Fruit fly (Drosophila melanogaster) whole organism, pupa: ENCODE data around the gene Arf1.

ENCODE experiments used
- CG10348 ChIP-seq: fragments of 200-800 bp; sonication (Bioruptor generic); IDR thresholded peaks from 2 replicates; pipeline ENCODE4 v1.3.6; 2022; ENCODE audit warnings: missing biosample characterization, missing genetic modification characterization
- CG12605 ChIP-seq: fragments of 200-800 bp; sonication (Bioruptor generic); IDR thresholded peaks from 2 replicates; pipeline ENCODE4 v1.3.6; 2022; ENCODE audit warnings: missing biosample characterization, missing genetic modification characterization
- CG13204 ChIP-seq: fragments of 200-800 bp; sonication (Bioruptor generic); optimal IDR thresholded peaks from 2 replicates; lab custom pipeline; 2018; ENCODE audit warnings: missing biosample characterization, mild to moderate bottlenecking, missing genetic modification characterization, moderate library complexity
- CG14655 ChIP-seq: fragments of 200-800 bp; sonication (Bioruptor generic); optimal IDR thresholded peaks from 3 replicates; lab custom pipeline; 2017; ENCODE audit warnings: mild to moderate bottlenecking, missing biosample characterization, missing genetic modification reagents, missing genetic modification characterization
- CG15710 ChIP-seq: fragments of 200-800 bp; sonication (Bioruptor generic); optimal IDR thresholded peaks from 2 replicates; lab custom pipeline; 2018; ENCODE audit warnings: missing biosample characterization, mild to moderate bottlenecking, missing genetic modification characterization, moderate library complexity
- CG17806 ChIP-seq: fragments of 200-800 bp; sonication (Bioruptor generic); optimal IDR thresholded peaks from 2 replicates; lab custom pipeline; 2018; ENCODE audit warnings: missing biosample characterization, mild to moderate bottlenecking, missing genetic modification characterization, moderate library complexity
- CG32121 ChIP-seq: fragments of 200-800 bp; sonication (Bioruptor generic); IDR thresholded peaks from 2 replicates; pipeline ENCODE4 v1.3.6; 2022; ENCODE audit warnings: missing biosample characterization, missing genetic modification characterization
- CG34367 ChIP-seq: fragments of 200-800 bp; sonication (Bioruptor generic); optimal IDR thresholded peaks from 2 replicates; lab custom pipeline; 2018; ENCODE audit warnings: missing biosample characterization, mild to moderate bottlenecking, missing genetic modification characterization
- CG4496 ChIP-seq: fragments of 200-800 bp; sonication (Bioruptor generic); IDR thresholded peaks from 3 replicates; pipeline ENCODE4 v1.3.6; 2022; ENCODE audit warnings: missing biosample characterization, missing genetic modification characterization
- CG8159 ChIP-seq: fragments of 200-800 bp; sonication (Bioruptor generic); optimal IDR thresholded peaks from 3 replicates; lab custom pipeline; 2018; ENCODE audit warnings: missing biosample characterization, mild to moderate bottlenecking, missing genetic modification characterization, moderate library complexity
- CG8301 ChIP-seq: fragments of 200-800 bp; sonication (Bioruptor generic); optimal IDR thresholded peaks from 2 replicates; lab custom pipeline; 2018; ENCODE audit warnings: missing biosample characterization, mild to moderate bottlenecking, missing genetic modification characterization
- CG9948 ChIP-seq: fragments of 200-800 bp; sonication (Bioruptor generic); optimal IDR thresholded peaks from 2 replicates; lab custom pipeline; 2018; ENCODE audit warnings: missing biosample characterization, mild to moderate bottlenecking, missing genetic modification characterization, moderate library complexity
- D1 ChIP-seq: fragments of 200-800 bp; sonication (Bioruptor generic); optimal IDR thresholded peaks from 2 replicates; lab custom pipeline; 2018; ENCODE audit warnings: missing biosample characterization, mild to moderate bottlenecking, missing genetic modification characterization, moderate library complexity
- EcR ChIP-seq: fragments of 200-800 bp; sonication (Bioruptor generic); optimal IDR thresholded peaks from 3 replicates; lab custom pipeline; 2019; ENCODE audit warnings: missing biosample characterization, missing genetic modification characterization, mild to moderate bottlenecking, moderate library complexity, missing genetic modification reagents
- Ets98B ChIP-seq: fragments of 200-800 bp; sonication (Bioruptor generic); IDR thresholded peaks from 2 replicates; pipeline ENCODE4 v1.3.6; 2022; ENCODE audit warnings: missing biosample characterization, missing genetic modification characterization
- Pif1A ChIP-seq: fragments of 200-800 bp; sonication (Bioruptor generic); optimal IDR thresholded peaks from 3 replicates; lab custom pipeline; 2016; ENCODE audit warnings: missing biosample characterization, missing genetic modification characterization
- Pif1B ChIP-seq: fragments of 200-800 bp; sonication (Bioruptor generic); optimal IDR thresholded peaks from 3 replicates; lab custom pipeline; 2016; ENCODE audit warnings: missing biosample characterization, missing genetic modification characterization
- Snoo ChIP-seq: fragments of 200-800 bp; sonication (Bioruptor generic); optimal IDR thresholded peaks from 3 replicates; lab custom pipeline; 2017; ENCODE audit warnings: missing biosample characterization, mild to moderate bottlenecking, missing genetic modification characterization, inconsistent platforms
- fd96Ca ChIP-seq: fragments of 200-800 bp; sonication (Bioruptor generic); IDR thresholded peaks from 3 replicates; pipeline ENCODE4 v1.3.6; 2022; ENCODE audit warnings: missing biosample characterization, missing genetic modification characterization
- gl ChIP-seq: fragments of 200-800 bp; sonication (Bioruptor generic); optimal IDR thresholded peaks from 2 replicates; lab custom pipeline; 2018; ENCODE audit warnings: missing biosample characterization, mild to moderate bottlenecking, missing genetic modification characterization
- rn ChIP-seq: fragments of 200-800 bp; sonication (Bioruptor generic); IDR thresholded peaks from 2 replicates; pipeline ENCODE4 v1.3.6; 2022; ENCODE audit warnings: missing biosample characterization, missing genetic modification characterization

The Arf1 gene

DNA sequence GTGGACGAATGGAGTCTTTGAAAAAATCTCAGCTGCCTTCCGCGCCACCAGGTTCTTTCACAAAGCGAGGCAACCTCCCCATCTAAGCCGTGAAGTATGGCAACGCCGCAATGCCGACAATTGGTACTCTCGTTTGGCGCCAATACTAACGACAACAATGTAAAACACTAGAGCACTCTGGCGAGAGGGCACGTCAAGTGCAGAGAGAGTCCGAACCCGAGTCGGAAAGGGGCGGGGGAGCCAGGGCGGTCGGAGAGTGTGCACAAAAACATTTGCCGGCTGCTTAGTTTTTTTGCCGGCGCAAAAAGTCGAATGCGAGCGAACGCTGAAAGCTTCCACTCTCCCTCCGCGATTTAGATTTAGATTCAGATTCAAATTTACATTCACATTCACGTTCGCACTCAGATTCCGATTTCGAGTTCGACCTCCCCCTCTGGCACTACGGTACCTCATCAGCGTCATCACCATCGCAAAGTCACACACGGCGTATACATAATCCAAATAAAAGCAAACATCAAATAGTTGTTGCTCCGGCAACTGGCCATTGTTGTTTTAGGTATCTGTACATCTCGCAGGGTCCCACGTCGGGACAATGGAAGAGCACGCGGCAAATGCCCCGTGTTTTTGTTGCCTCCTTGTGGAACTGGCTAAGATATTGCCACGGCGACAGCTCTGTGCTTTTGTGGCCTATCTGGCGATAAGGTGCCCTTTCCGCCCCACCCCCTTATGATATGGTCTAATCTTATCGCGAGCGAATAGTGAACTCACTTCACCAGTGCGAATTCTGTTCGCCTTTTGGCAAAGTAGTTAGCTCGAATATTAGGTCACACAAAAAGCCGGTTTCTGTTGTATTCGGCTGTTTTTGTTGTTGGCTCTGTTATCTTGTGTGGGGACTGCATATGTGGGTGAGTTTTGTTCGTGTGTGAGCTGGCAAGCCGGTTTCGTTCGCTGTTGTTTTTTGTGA lies 34.1 kb downstream of the Arf1 start:
- TF ChIP-seq CG14655 (GFP tag; lab: Kevin White, UChicago) (peak; percentile 9), EcR (GFP tag; lab: Kevin White, UChicago) (peak; percentile 53), D1 (tag; lab: Kevin White, UChicago) (no peak), Ets98B (GFP tag; lab: Robert Waterston, UW) (peak; percentile 65), CG32121 (peak; percentile 62; the same call in 1 of the 2 replicates), CG12605 (GFP tag; lab: Robert Waterston, UW) (peak; percentile 57), CG4496 (GFP tag; lab: Robert Waterston, UW) (peak; percentile 74; the same call in 1 of the 3 replicates), fd96Ca (peak; percentile 46; the same call in 2 of the 3 replicates), CG8301 (no peak)
- TF ChIP-seq, all 21 proteins: peak for 7

dm6 chr3L:22836768-22837167 lies 35.3 kb downstream of the Arf1 start, which contains the start of the genes CG11226 and CG45428:
CG11226 (plus strand) TSS chr3L:22837068.
CG45428 (minus strand) TSS chr3L:22837070.
- no peak for TF ChIP-seq CG34367 (tag; lab: Kevin White, UChicago)

dm6 chr3L:22835144-22835964 lies 36.7 kb downstream of the Arf1 start, which contains the start of gene jim:
jim (minus strand) TSS chr3L:22835194.
- TF ChIP-seq rn (no peak), CG8301 (peak; percentile 33), Snoo (tag; lab: Kevin White, UChicago) (peak; percentile 67), CG12605 (GFP tag; lab: Robert Waterston, UW) (peak; percentile 80), CG9948 (no peak), gl (tag; lab: Kevin White, UChicago) (peak; percentile 71), Ets98B (GFP tag; lab: Robert Waterston, UW) (peak; percentile 68), CG13204 (GFP tag; lab: Kevin White, UChicago) (peak; percentile 92), Pif1A (GFP tag; lab: Kevin White, UChicago) (no peak), CG8159 (tag; lab: Kevin White, UChicago) (peak; percentile 23), CG17806 (tag; lab: Kevin White, UChicago) (no peak), D1 (tag; lab: Kevin White, UChicago) (no peak), CG14655 (GFP tag; lab: Kevin White, UChicago) (peak; percentile 48), CG4496 (GFP tag; lab: Robert Waterston, UW) (no peak; the same call in 1 of the 3 replicates), CG32121 (peak; percentile 60; the same call in 1 of the 2 replicates), Pif1B (peak; percentile 56), EcR (GFP tag; lab: Kevin White, UChicago) (peak; percentile 88), CG15710 (peak; percentile 44), CG10348 (GFP tag; lab: Robert Waterston, UW) (0 out of 2 replicates have a peak, but pooled peaks have one; percentile 15), fd96Ca (peak; percentile 82; the same call in 2 of the 3 replicates), CG34367 (tag; lab: Kevin White, UChicago) (peak; percentile 38)

DNA sequence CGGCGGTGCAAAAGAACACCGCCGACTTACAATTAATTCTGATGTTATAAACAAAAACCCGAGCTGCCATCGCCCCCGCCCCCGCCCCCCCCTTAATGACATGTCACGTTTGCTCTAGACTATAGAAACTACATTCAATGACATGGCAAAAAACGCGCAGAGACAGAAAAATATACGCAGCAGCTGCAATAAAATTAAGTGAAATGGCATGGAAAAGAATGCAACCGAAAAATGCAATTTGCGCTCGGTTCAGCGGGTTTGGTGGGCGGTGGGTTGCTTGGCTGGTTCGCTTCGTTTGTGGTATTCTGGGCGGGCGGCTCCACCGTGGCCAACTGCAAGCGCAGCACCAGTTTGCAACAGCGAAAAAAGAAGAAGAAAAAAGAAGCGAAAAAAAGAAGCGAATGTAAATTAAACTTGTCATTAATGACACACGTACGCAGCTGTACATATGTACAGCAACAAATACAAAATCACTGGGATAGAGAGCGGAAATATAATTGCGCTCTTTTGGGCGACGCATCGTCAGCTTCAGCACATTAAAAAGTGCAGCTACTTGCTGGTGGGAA lies 41.8 kb downstream of the Arf1 start:
- TF ChIP-seq Pif1A (GFP tag; lab: Kevin White, UChicago) (no peak), CG17806 (tag; lab: Kevin White, UChicago) (no peak), CG34367 (tag; lab: Kevin White, UChicago) (no peak), CG13204 (GFP tag; lab: Kevin White, UChicago) (no peak), CG4496 (GFP tag; lab: Robert Waterston, UW) (no peak), gl (tag; lab: Kevin White, UChicago) (no peak), EcR (GFP tag; lab: Kevin White, UChicago) (no peak), CG15710 (no peak), CG10348 (GFP tag; lab: Robert Waterston, UW) (no peak), fd96Ca (no peak), CG9948 (no peak), CG8301 (no peak)

DNA sequence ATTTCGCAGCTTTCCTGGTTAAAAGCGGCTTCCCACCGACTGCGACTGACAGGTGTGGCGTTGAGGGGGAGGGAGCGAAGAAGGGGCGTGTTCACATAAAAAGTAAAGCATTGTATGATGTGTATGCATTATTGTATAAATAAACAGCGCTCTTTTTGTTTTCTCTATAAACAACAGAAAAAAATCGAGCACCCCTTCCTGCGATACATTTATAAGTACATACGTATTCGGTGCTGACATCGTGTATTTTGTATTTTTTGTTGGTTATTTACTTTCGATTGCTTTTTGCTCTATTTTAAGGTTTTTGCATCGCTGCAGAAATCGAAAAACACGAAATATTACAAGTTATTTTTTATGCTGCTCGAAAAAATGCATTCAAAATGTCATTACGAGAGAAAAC lies 45.8 kb downstream of the Arf1 start:
- peak; percentile 20 for TF ChIP-seq gl (tag; lab: Kevin White, UChicago)
- peak; percentile 9 for TF ChIP-seq CG17806 (tag; lab: Kevin White, UChicago)
- TF ChIP-seq D1 (tag; lab: Kevin White, UChicago): peak; percentile 33
- TF ChIP-seq Pif1B: peak; percentile 4
- TF ChIP-seq CG12605 (GFP tag; lab: Robert Waterston, UW): no peak
- TF ChIP-seq CG13204 (GFP tag; lab: Kevin White, UChicago): peak; percentile 33
- no peak for TF ChIP-seq fd96Ca
- TF ChIP-seq CG15710: peak; percentile 3
